Worm (Caenorhabditis elegans) whole organism, dauer: ENCODE data around the gene cogc-6.

Experiments used
- unc-62 ChIP-seq: sonication (generic microtip); optimal IDR thresholded peaks from 2 replicates; lab custom pipeline; 2017; ENCODE audit warnings: missing biosample characterization, missing genetic modification reagents, missing genetic modification characterization

The cogc-6 gene

ce11 chrV:8169150-8169549, 52.0 kb downstream of the cogc-6 start:
- no peak for TF ChIP-seq unc-62 (GFP tag; lab: Kevin White, UChicago)
